Worm (Caenorhabditis elegans): ENCODE data around the gene B0244.16.

- TF ChIP-seq W03F9.2 (tag; optimal IDR thresholded peaks at IDR 0.05) (no peak), him-1 (tag; optimal IDR thresholded peaks at IDR 0.05) (no peak), dao-5 (tag; optimal IDR thresholded peaks at IDR 0.05) (no peak)
Measured at ce11 chrIII:5750503-5750902, 9.7 kb downstream of the B0244.16 start.

Data from whole organism, L4/young adult.